Worm (Caenorhabditis elegans) whole organism, L1 larva: Measurements from ENCODE around the gene C23G10.10.

Experiments
- ceh-90 ChIP-seq: sonication (generic microtip); optimal IDR thresholded peaks from 2 replicates; lab custom pipeline; 2016; ENCODE audit warnings: missing genetic modification characterization, missing compliant biosample characterization
- egl-27 ChIP-seq, 2 experiments: fragments of 150-350 bp in 1 of 2; sonication (generic microtip); optimal IDR thresholded peaks; 3 replicates each; lab custom pipeline; 2017 to 2018; ENCODE audit warnings: missing biosample characterization in 2 of 2, missing genetic modification characterization in 2 of 2, missing genetic modification reagents in 2 of 2
- elt-2 ChIP-seq: sonication (generic microtip); optimal IDR thresholded peaks from 2 replicates; lab custom pipeline; 2016; ENCODE audit warnings: missing genetic modification characterization, mild to moderate bottlenecking, inconsistent platforms, missing compliant biosample characterization, missing genetic modification reagents
- elt-3 ChIP-seq, 6 experiments: fragments of 150-350 bp in 1 of 6; sonication (generic microtip); optimal IDR thresholded peaks; 2 replicates each; lab custom pipeline; 2017 to 2018; ENCODE audit warnings: missing biosample characterization in 6 of 6, missing genetic modification characterization in 6 of 6, inconsistent platforms in 1 of 6
- lin-15B ChIP-seq: fragments of 150-350 bp; sonication (generic microtip); optimal IDR thresholded peaks from 3 replicates; lab custom pipeline; 2014; ENCODE audit warnings: missing biosample characterization, missing genetic modification characterization
- nhr-12 ChIP-seq: sonication (generic microtip); optimal IDR thresholded peaks from 2 replicates; lab custom pipeline; 2017; ENCODE audit warnings: missing biosample characterization, missing genetic modification characterization
- unc-62 ChIP-seq: fragments of 150-350 bp; optimal IDR thresholded peaks from 2 replicates; lab custom pipeline; 2014; ENCODE audit warnings: missing biosample characterization, missing genetic modification reagents, missing genetic modification characterization

DNA sequence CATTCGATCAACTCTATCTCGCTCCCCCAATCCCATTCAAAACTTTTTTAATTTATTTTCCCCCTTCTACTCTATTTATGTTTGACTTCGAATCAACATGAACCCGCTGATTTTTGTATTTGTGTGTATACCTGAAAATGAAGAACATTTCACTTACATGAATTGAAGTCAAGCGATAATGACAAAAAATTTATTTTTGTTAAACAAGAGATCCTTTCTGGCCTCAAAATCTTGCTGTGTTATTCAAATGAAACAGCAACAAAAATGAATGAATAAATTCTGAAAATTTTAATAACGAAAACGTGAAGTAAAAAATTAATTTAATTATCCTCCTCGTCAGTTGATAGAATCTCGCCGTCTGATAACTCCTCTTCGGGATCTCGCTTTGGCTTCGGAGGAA is 11.4 kb downstream of the C23G10.10 start:
- no peak for TF ChIP-seq lin-15B (tag; lab: Kevin White, UChicago)
- TF ChIP-seq elt-3 (tag; optimal IDR thresholded peaks at IDR 0.05; lab: Kevin White, UChicago): no peak
- TF ChIP-seq elt-2 (tag; lab: Kevin White, UChicago): no peak
- no peak for TF ChIP-seq nhr-12 (tag; lab: Kevin White, UChicago)
- no peak for TF ChIP-seq unc-62 (GFP tag; lab: Kevin White, UChicago)
- TF ChIP-seq ceh-90 (tag; lab: Kevin White, UChicago): no peak
- TF ChIP-seq egl-27 (tag; optimal IDR thresholded peaks at IDR 0.05; lab: Kevin White, UChicago): no peak
